Fruit fly (Drosophila melanogaster) whole organism, wandering third instar larva: Measurements from ENCODE around the gene p38b.

ENCODE experiments used
- Abd-B ChIP-seq: fragments of >200 bp; optimal IDR thresholded peaks from 2 replicates; lab custom pipeline; 2017; ENCODE audit warnings: missing biosample characterization, missing genetic modification characterization
- CG32264 ChIP-seq: fragments of 200-800 bp; sonication (Bioruptor generic); optimal IDR thresholded peaks from 2 replicates; lab custom pipeline; 2016; ENCODE audit warnings: missing biosample characterization, missing genetic modification characterization
- CG9705 ChIP-seq: fragments of 200-800 bp; sonication (Bioruptor generic); optimal IDR thresholded peaks from 2 replicates; lab custom pipeline; 2018; ENCODE audit warnings: missing biosample characterization, mild to moderate bottlenecking, missing genetic modification characterization
- CrebA ChIP-seq: fragments of 200-800 bp; sonication (Bioruptor generic); optimal IDR thresholded peaks from 2 replicates; lab custom pipeline; 2016; ENCODE audit warnings: missing biosample characterization, mild to moderate bottlenecking, missing genetic modification characterization, borderline replicate concordance
- Dfd ChIP-seq: fragments of >200 bp; optimal IDR thresholded peaks from 2 replicates; lab custom pipeline; 2017; ENCODE audit warnings: missing biosample characterization, missing genetic modification characterization
- Dif ChIP-seq: fragments of 200-275, 200-300 bp; sonication (Bioruptor generic); optimal IDR thresholded peaks from 2 replicates; lab custom pipeline; 2018; ENCODE audit warnings: missing biosample characterization, missing genetic modification characterization; ENCODE audit not compliant: partially characterized antibody
- GATAd ChIP-seq: sonication (Bioruptor generic); optimal IDR thresholded peaks from 2 replicates; lab custom pipeline; 2016; ENCODE audit warnings: missing biosample characterization, missing genetic modification characterization
- HLH106 ChIP-seq: fragments of 200-800 bp; optimal IDR thresholded peaks from 3 replicates; lab custom pipeline; 2019; ENCODE audit warnings: missing biosample characterization, mild to moderate bottlenecking, missing genetic modification characterization, moderate library complexity
- Hnf4 ChIP-seq: fragments of 200-800 bp; sonication (Bioruptor generic); optimal IDR thresholded peaks from 2 replicates; lab custom pipeline; 2016; ENCODE audit warnings: missing biosample characterization, mild to moderate bottlenecking, missing genetic modification characterization
- Hr78 ChIP-seq: fragments of >200 bp; optimal IDR thresholded peaks from 2 replicates; lab custom pipeline; 2017; ENCODE audit warnings: missing biosample characterization, missing genetic modification characterization
- Hr83 ChIP-seq: fragments of 200-300 bp; sonication (Bioruptor generic); optimal IDR thresholded peaks from 2 replicates; lab custom pipeline; 2016; ENCODE audit warnings: missing biosample characterization, mild to moderate bottlenecking, missing genetic modification characterization, moderate library complexity; ENCODE audit not compliant: poor library complexity, severe bottlenecking
- Jra ChIP-seq: sonication (Bioruptor generic); optimal IDR thresholded peaks from 2 replicates; lab custom pipeline; 2016; ENCODE audit warnings: missing biosample characterization, missing genetic modification characterization
- Mio ChIP-seq: sonication (Bioruptor generic); optimal IDR thresholded peaks from 2 replicates; lab custom pipeline; 2016; ENCODE audit warnings: missing biosample characterization, missing genetic modification characterization
- Myc ChIP-seq: fragments of >200 bp; optimal IDR thresholded peaks from 2 replicates; lab custom pipeline; 2017
- N ChIP-seq: fragments of >200 bp; optimal IDR thresholded peaks from 2 replicates; lab custom pipeline; 2018; ENCODE audit warnings: missing biosample characterization, missing external identifiers, missing genetic modification characterization
- OdsH ChIP-seq: fragments of 200-800 bp; sonication (Bioruptor generic); optimal IDR thresholded peaks from 2 replicates; lab custom pipeline; 2016; ENCODE audit warnings: missing biosample characterization, mild to moderate bottlenecking, missing genetic modification characterization
- Rel ChIP-seq, 2 experiments: fragments of 200-800 bp; sonication (Bioruptor generic) in 1 of 2; optimal IDR thresholded peaks; 2 replicates in 1 of 2; 3 replicates in 1 of 2; lab custom pipeline; 2016 to 2019; ENCODE audit warnings: mild to moderate bottlenecking in 2 of 2, missing biosample characterization in 2 of 2, missing genetic modification characterization in 2 of 2, moderate library complexity in 1 of 2
- Sp1 ChIP-seq: fragments of 200-800 bp; sonication (Bioruptor generic); optimal IDR thresholded peaks from 3 replicates; lab custom pipeline; 2019; ENCODE audit warnings: missing biosample characterization, mild to moderate bottlenecking, missing genetic modification characterization, moderate library complexity
- Vsx2 ChIP-seq: fragments of 200-300, 225-300 bp; sonication (Bioruptor generic); optimal IDR thresholded peaks from 2 replicates; lab custom pipeline; 2018; ENCODE audit warnings: missing biosample characterization, missing genetic modification characterization; ENCODE audit not compliant: partially characterized antibody
- br ChIP-seq: fragments of 200-800 bp; sonication (Bioruptor generic); optimal IDR thresholded peaks from 2 replicates; lab custom pipeline; 2016; ENCODE audit warnings: missing biosample characterization, missing genetic modification characterization
- brk ChIP-seq: fragments of 200-800 bp; sonication (Bioruptor generic); optimal IDR thresholded peaks from 2 replicates; lab custom pipeline; 2016; ENCODE audit warnings: missing biosample characterization, mild to moderate bottlenecking, missing genetic modification characterization
- dl ChIP-seq, 2 experiments: fragments of 175-275, 200-275 bp in 1 of 2; fragments of 200-275 bp in 1 of 2; sonication (Bioruptor generic); optimal IDR thresholded peaks; lab custom pipeline; 2018; ENCODE audit warnings: mild to moderate bottlenecking in 2 of 2, missing biosample characterization in 2 of 2, missing genetic modification characterization in 2 of 2, moderate library complexity in 2 of 2; ENCODE audit not compliant: partially characterized antibody in 2 of 2, insufficient read depth in 1 of 2
- dmrt93B ChIP-seq: fragments of 200-800 bp; sonication (Bioruptor generic); optimal IDR thresholded peaks from 2 replicates; lab custom pipeline; 2018; ENCODE audit warnings: missing biosample characterization, mild to moderate bottlenecking, missing genetic modification characterization
- dsf ChIP-seq: sonication (Bioruptor generic); optimal IDR thresholded peaks from 2 replicates; lab custom pipeline; 2016; ENCODE audit warnings: missing biosample characterization, missing genetic modification characterization, borderline replicate concordance
- ey ChIP-seq: fragments of 200-800 bp; sonication (Bioruptor generic); optimal IDR thresholded peaks from 2 replicates; lab custom pipeline; 2016; ENCODE audit warnings: missing biosample characterization, missing genetic modification characterization
- foxo ChIP-seq, 2 experiments: fragments of 200-800 bp; sonication (Bioruptor generic); optimal IDR thresholded peaks; 2 replicates in 1 of 2; 3 replicates in 1 of 2; lab custom pipeline; 2016 to 2017; ENCODE audit warnings: missing biosample characterization in 2 of 2, missing genetic modification characterization in 2 of 2
- fru ChIP-seq: fragments of 200-800 bp; sonication (Bioruptor generic); optimal IDR thresholded peaks from 3 replicates; lab custom pipeline; 2016; ENCODE audit warnings: missing biosample characterization, mild to moderate bottlenecking, missing genetic modification characterization
- h ChIP-seq: fragments of 200-800 bp; sonication (Bioruptor generic); optimal IDR thresholded peaks from 3 replicates; lab custom pipeline; 2016; ENCODE audit warnings: missing biosample characterization, mild to moderate bottlenecking, missing genetic modification characterization
- jim ChIP-seq: fragments of 175-275, 200-325 bp; sonication (Bioruptor generic); optimal IDR thresholded peaks from 2 replicates; lab custom pipeline; 2016; ENCODE audit warnings: missing biosample characterization, mild to moderate bottlenecking, missing genetic modification characterization
- lola ChIP-seq: fragments of >200 bp; optimal IDR thresholded peaks from 2 replicates; lab custom pipeline; 2017; ENCODE audit warnings: missing biosample characterization, missing genetic modification characterization
- pan ChIP-seq: fragments of >200 bp; optimal IDR thresholded peaks from 2 replicates; lab custom pipeline; 2017
- psq ChIP-seq: fragments of 200-800 bp; sonication (Bioruptor generic); optimal IDR thresholded peaks from 3 replicates; lab custom pipeline; 2017; ENCODE audit warnings: missing biosample characterization, mild to moderate bottlenecking, missing genetic modification characterization, moderate library complexity
- rgr ChIP-seq: fragments of 200-800 bp; sonication (Bioruptor generic); optimal IDR thresholded peaks from 3 replicates; lab custom pipeline; 2016; ENCODE audit warnings: missing biosample characterization, mild to moderate bottlenecking, missing genetic modification characterization
- sage ChIP-seq: fragments of 200-800 bp; sonication (Bioruptor generic); optimal IDR thresholded peaks from 2 replicates; lab custom pipeline; 2016; ENCODE audit warnings: missing biosample characterization, mild to moderate bottlenecking, missing genetic modification characterization
- sv ChIP-seq: fragments of 200-800 bp; sonication (Bioruptor generic); optimal IDR thresholded peaks from 3 replicates; lab custom pipeline; 2016; ENCODE audit warnings: missing biosample characterization, missing genetic modification characterization
- tai ChIP-seq: sonication (Bioruptor generic); optimal IDR thresholded peaks from 2 replicates; lab custom pipeline; 2016; ENCODE audit warnings: missing biosample characterization, missing genetic modification characterization
- usp ChIP-seq: fragments of >200 bp; optimal IDR thresholded peaks from 2 replicates; lab custom pipeline; 2017; ENCODE audit warnings: missing biosample characterization, missing genetic modification characterization
- woc ChIP-seq: sonication (Bioruptor generic); optimal IDR thresholded peaks from 2 replicates; lab custom pipeline; 2016; ENCODE audit warnings: missing biosample characterization, mild to moderate bottlenecking, missing genetic modification characterization

The p38b gene

DNA sequence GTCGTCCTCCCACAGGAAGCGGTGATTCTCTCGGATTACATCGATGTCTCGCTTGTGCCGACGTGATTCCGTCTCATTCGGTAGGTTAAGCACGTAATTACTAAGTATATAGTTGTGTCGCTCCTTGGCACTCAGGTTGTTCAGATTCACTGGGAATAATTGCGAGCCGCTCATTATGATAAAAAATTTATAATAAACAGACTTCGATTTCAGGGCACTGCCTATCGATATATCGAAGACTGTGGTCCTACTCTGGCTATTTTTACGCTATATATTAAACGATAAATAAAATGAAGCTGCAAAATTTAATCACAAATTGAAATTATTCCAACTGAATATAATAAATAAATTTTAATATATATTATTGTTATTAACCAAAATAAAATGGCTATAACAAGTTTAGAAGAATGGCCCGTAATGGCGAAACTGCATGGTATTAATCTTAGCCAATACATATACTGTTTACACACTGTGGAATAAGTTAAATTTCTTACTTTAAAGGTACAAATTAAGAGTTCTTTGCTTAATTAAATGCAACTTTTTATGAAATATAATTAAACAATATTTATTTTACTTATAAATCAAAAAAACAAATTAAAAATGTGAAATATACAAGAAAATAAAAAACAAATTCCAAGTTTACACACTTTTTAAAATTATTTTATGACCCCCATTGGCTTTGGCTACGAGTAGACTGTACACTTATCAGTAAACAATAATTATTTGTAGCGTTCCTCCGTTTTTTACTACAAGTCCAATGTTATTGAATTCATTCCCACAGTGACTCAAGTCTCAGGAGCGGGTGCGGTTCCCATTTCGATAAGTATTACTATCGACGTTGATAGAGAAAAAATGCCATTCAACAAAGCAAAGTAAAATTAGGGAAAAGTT lies 3.0 kb downstream of the p38b start, which contains the start of gene Eato:
Eato (plus strand) TSS at position 821 of the 891 bp plus-strand sequence.
- TF ChIP-seq psq (GFP tag; lab: Kevin White, UChicago), result peak; percentile 25
- no peak for TF ChIP-seq pan (lab: Kevin White, UChicago)
- TF ChIP-seq CG9705 (GFP tag; lab: Kevin White, UChicago), result no peak
- no peak for TF ChIP-seq tai (GFP tag; lab: Kevin White, UChicago)
- peak in 1 of 2 experiments; percentile 53 for TF ChIP-seq foxo (GFP tag; optimal IDR thresholded peaks at IDR 0.05; lab: Kevin White, UChicago)
- peak; percentile 17 for TF ChIP-seq OdsH (GFP tag; lab: Kevin White, UChicago)
- peak; percentile 41 for TF ChIP-seq jim (GFP tag; lab: Kevin White, UChicago)
- no peak for TF ChIP-seq Jra (GFP tag; lab: Kevin White, UChicago)
- TF ChIP-seq brk (GFP tag; lab: Kevin White, UChicago), result no peak
- TF ChIP-seq rgr, result peak; percentile 45
- no peak for TF ChIP-seq Mio
- no peak for TF ChIP-seq N (GFP tag; lab: Kevin White, UChicago)
- TF ChIP-seq fru (GFP tag; lab: Kevin White, UChicago), result no peak
- no peak for TF ChIP-seq dsf
- no peak for TF ChIP-seq CrebA (GFP tag; lab: Kevin White, UChicago)
- no peak for TF ChIP-seq h (GFP tag; lab: Kevin White, UChicago)
- peak; percentile 3 for TF ChIP-seq Hr83 (GFP tag; lab: Kevin White, UChicago)
- TF ChIP-seq woc (GFP tag; lab: Kevin White, UChicago), result no peak
- no peak for TF ChIP-seq Abd-B (GFP tag; lab: Kevin White, UChicago)
- TF ChIP-seq ey (GFP tag; lab: Kevin White, UChicago), result peak; percentile 22
- TF ChIP-seq dl (GFP tag; optimal IDR thresholded peaks at IDR 0.05; lab: Kevin White, UChicago; ENCODE audit: insufficient read depth in 1 of 2, partially characterized antibody in 2 of 2), result no peak
- no peak for TF ChIP-seq sv (GFP tag; lab: Kevin White, UChicago)
- TF ChIP-seq HLH106 (tag; lab: Kevin White, UChicago), result peak; percentile 16
- TF ChIP-seq Hr78, result no peak
- no peak for TF ChIP-seq sage (GFP tag; lab: Kevin White, UChicago)
- no peak for TF ChIP-seq Vsx2 (GFP tag; lab: Kevin White, UChicago)
- no peak for TF ChIP-seq usp
- no peak for TF ChIP-seq Dif (GFP tag; lab: Kevin White, UChicago)
- no peak for TF ChIP-seq dmrt93B (GFP tag; lab: Kevin White, UChicago)
- TF ChIP-seq Hnf4, result peak; percentile 20
- no peak for TF ChIP-seq Rel (GFP tag; optimal IDR thresholded peaks at IDR 0.05; lab: Kevin White, UChicago)
- TF ChIP-seq Rel (tag; optimal IDR thresholded peaks at IDR 0.05; lab: Kevin White, UChicago), result peak; percentile 15
- TF ChIP-seq br (GFP tag; lab: Kevin White, UChicago), result peak; percentile 9
- TF ChIP-seq Sp1, result no peak
- TF ChIP-seq CG32264 (GFP tag; lab: Kevin White, UChicago), result no peak
- no peak for TF ChIP-seq Dfd (GFP tag; lab: Kevin White, UChicago)
- peak; percentile 19 for TF ChIP-seq Myc (lab: Kevin White, UChicago)
- no peak for TF ChIP-seq GATAd (GFP tag; lab: Kevin White, UChicago)
- TF ChIP-seq lola (GFP tag; lab: Kevin White, UChicago), result no peak
- TF ChIP-seq, all 38 proteins: peak for 12

DNA sequence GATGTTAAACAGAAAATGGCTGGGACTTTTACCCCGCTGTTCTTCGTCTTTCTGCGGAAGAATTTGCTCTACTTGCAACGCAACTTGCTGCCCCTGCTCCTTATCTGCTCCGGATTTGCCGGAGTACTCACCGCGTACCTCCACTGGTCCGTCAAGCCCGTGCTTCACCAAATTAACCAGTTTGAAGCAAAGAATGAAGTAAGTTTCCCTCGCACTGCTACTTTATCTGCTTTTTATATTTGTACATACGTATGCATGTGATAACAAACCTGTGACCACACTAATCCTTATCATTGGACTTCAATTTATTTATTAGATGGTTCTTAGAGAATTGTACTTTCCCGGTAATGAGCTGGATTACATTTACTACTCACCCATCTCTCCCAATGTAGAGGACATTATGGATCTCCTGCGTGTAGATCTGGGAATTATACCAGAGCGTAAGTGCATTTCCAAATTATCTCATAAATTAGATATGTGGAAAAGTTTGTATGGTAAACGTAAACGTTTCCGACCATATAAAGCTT lies 3.7 kb downstream of the p38b start, which contains the start of gene CG16890:
CG16890 (minus strand) TSS at position 184 of the 527 bp plus-strand sequence.
- TF ChIP-seq Rel (GFP tag; optimal IDR thresholded peaks at IDR 0.05; lab: Kevin White, UChicago) (no peak), Rel (tag; optimal IDR thresholded peaks at IDR 0.05; lab: Kevin White, UChicago) (peak; percentile 99), tai (GFP tag; lab: Kevin White, UChicago) (no peak), h (GFP tag; lab: Kevin White, UChicago) (peak; percentile 44)
